Worm (Caenorhabditis elegans) whole organism, young adult: ENCODE data around the gene kat-1.

Source experiments
- B0019.2 ChIP-seq: fragments of 200-800 bp; sonication (Bioruptor generic); conservative IDR thresholded peaks from 2 replicates; pipeline ENCODE4 v1.3.6; 2022; ENCODE audit warnings: missing genetic modification reagents, missing genetic modification characterization, missing compliant biosample characterization
- B0261.1 ChIP-seq: sonication (generic microtip); optimal IDR thresholded peaks from 2 replicates; lab custom pipeline; 2016; ENCODE audit warnings: mild to moderate bottlenecking, missing genetic modification characterization, moderate library complexity, missing compliant biosample characterization
- C17E4.6 ChIP-seq: fragments of 200-800 bp; sonication (Bioruptor generic); IDR thresholded peaks from 2 replicates; pipeline ENCODE4 v1.3.6; 2022; ENCODE audit warnings: missing genetic modification reagents, missing genetic modification characterization, missing compliant biosample characterization
- D2030.7 ChIP-seq: fragments of 200-800 bp; sonication (Bioruptor generic); IDR thresholded peaks from 2 replicates; pipeline ENCODE4 v1.3.6; 2022; ENCODE audit warnings: missing genetic modification reagents, missing genetic modification characterization, missing compliant biosample characterization
- F33H1.4 ChIP-seq: fragments of 200-800 bp; sonication (Bioruptor generic); IDR thresholded peaks from 2 replicates; pipeline ENCODE4 v1.3.6; 2022; ENCODE audit warnings: missing genetic modification reagents, missing genetic modification characterization, missing compliant biosample characterization
- F37B4.10 ChIP-seq: fragments of 200-800 bp; sonication (Bioruptor generic); IDR thresholded peaks from 2 replicates; pipeline ENCODE4 v1.3.6; 2022; ENCODE audit warnings: missing genetic modification characterization, missing compliant biosample characterization
- F39B2.1 ChIP-seq: fragments of 200-800 bp; sonication (Bioruptor generic); IDR thresholded peaks from 2 replicates; pipeline ENCODE4 v1.3.6; 2022; ENCODE audit warnings: missing genetic modification reagents, missing genetic modification characterization, missing compliant biosample characterization
- F49E8.2 ChIP-seq: sonication (generic microtip); optimal IDR thresholded peaks from 3 replicates; lab custom pipeline; 2017; ENCODE audit warnings: missing genetic modification characterization, mild to moderate bottlenecking, missing compliant biosample characterization, antibody characterized with exemption, moderate library complexity; ENCODE audit not compliant: insufficient read depth
- Y53F4B.3 ChIP-seq: fragments of 200-800 bp; sonication (Bioruptor generic); IDR thresholded peaks from 2 replicates; pipeline ENCODE4 v1.3.6; 2022; ENCODE audit warnings: missing genetic modification reagents, missing genetic modification characterization, missing compliant biosample characterization
- Y53G8AR.9 ChIP-seq: fragments of 200-800 bp; sonication (Bioruptor generic); conservative IDR thresholded peaks from 2 replicates; pipeline ENCODE4 v1.3.6; 2022; ENCODE audit warnings: missing genetic modification reagents, missing genetic modification characterization, missing compliant biosample characterization
- Y79H2A.3 ChIP-seq: fragments of 200-800 bp; sonication (Bioruptor generic); conservative IDR thresholded peaks from 2 replicates; pipeline ENCODE4 v1.3.6; 2022; ENCODE audit warnings: missing genetic modification reagents, missing genetic modification characterization, missing compliant biosample characterization
- Y95B8A.8 ChIP-seq: fragments of 200-800 bp; sonication (Bioruptor generic); IDR thresholded peaks from 2 replicates; pipeline ENCODE4 v1.3.6; 2022; ENCODE audit warnings: missing genetic modification reagents, missing genetic modification characterization, missing compliant biosample characterization
- aptf-3 ChIP-seq: fragments of 200-800 bp; sonication (Bioruptor generic); IDR thresholded peaks from 2 replicates; pipeline ENCODE4 v1.3.6; 2022; ENCODE audit warnings: missing genetic modification characterization, missing compliant biosample characterization
- attf-3 ChIP-seq: fragments of 200-800 bp; sonication (Bioruptor generic); conservative IDR thresholded peaks from 2 replicates; pipeline ENCODE4 v1.3.6; 2022; ENCODE audit warnings: missing genetic modification reagents, missing genetic modification characterization, missing compliant biosample characterization
- attf-6 ChIP-seq: fragments of 200-800 bp; sonication (Bioruptor generic); IDR thresholded peaks from 2 replicates; pipeline ENCODE4 v1.3.6; 2022; ENCODE audit warnings: missing genetic modification reagents, missing genetic modification characterization, missing compliant biosample characterization
- bed-2 ChIP-seq: fragments of 200-800 bp; sonication (Bioruptor generic); IDR thresholded peaks from 2 replicates; pipeline ENCODE4 v1.3.6; 2022; ENCODE audit warnings: missing genetic modification reagents, missing genetic modification characterization, missing compliant biosample characterization
- cebp-2 ChIP-seq: fragments of 200-800 bp; sonication (Bioruptor generic); IDR thresholded peaks from 2 replicates; pipeline ENCODE4 v1.3.6; 2022; ENCODE audit warnings: missing genetic modification characterization, missing compliant biosample characterization
- ceh-100 ChIP-seq: fragments of 200-800 bp; sonication (Bioruptor generic); IDR thresholded peaks from 2 replicates; pipeline ENCODE4 v1.3.6; 2022; ENCODE audit warnings: missing genetic modification reagents, missing genetic modification characterization, missing compliant biosample characterization
- ceh-40 ChIP-seq: fragments of 200-800 bp; sonication (Bioruptor generic); IDR thresholded peaks from 2 replicates; pipeline ENCODE4 v1.3.6; 2022; ENCODE audit warnings: missing genetic modification characterization, missing compliant biosample characterization
- ceh-91 ChIP-seq: fragments of 200-800 bp; sonication (Bioruptor generic); IDR thresholded peaks from 2 replicates; pipeline ENCODE4 v1.3.6; 2022; ENCODE audit warnings: missing genetic modification reagents, missing genetic modification characterization, missing compliant biosample characterization
- dox-1 ChIP-seq: fragments of 200-800 bp; sonication (Bioruptor generic); IDR thresholded peaks from 2 replicates; pipeline ENCODE4 v1.3.6; 2022; ENCODE audit warnings: missing genetic modification reagents, missing genetic modification characterization, missing compliant biosample characterization
- dpl-1 ChIP-seq: fragments of 150-350 bp; optimal IDR thresholded peaks from 2 replicates; lab custom pipeline; 2014; ENCODE audit warnings: missing biosample characterization, missing genetic modification reagents, missing genetic modification characterization
- egl-44 ChIP-seq: fragments of 200-800 bp; sonication (Bioruptor generic); IDR thresholded peaks from 2 replicates; pipeline ENCODE4 v1.3.6; 2022; ENCODE audit warnings: missing genetic modification reagents, missing genetic modification characterization, missing compliant biosample characterization
- ekl-4 ChIP-seq: fragments of 200-800 bp; sonication (Bioruptor generic); IDR thresholded peaks from 2 replicates; pipeline ENCODE4 v1.3.6; 2022; ENCODE audit warnings: missing genetic modification reagents, missing genetic modification characterization, missing compliant biosample characterization
- hmg-1.2 ChIP-seq: fragments of 200-800 bp; sonication (Bioruptor generic); IDR thresholded peaks from 2 replicates; pipeline ENCODE4 v1.3.6; 2022; ENCODE audit warnings: missing genetic modification reagents, missing genetic modification characterization, missing compliant biosample characterization
- hsf-1 ChIP-seq: fragments of 200-800 bp; sonication (Bioruptor generic); IDR thresholded peaks from 2 replicates; pipeline ENCODE4 v1.3.6; 2022; ENCODE audit warnings: missing genetic modification reagents, missing genetic modification characterization, missing compliant biosample characterization
- let-607 ChIP-seq, 2 experiments: fragments of 200-800 bp in 1 of 2; sonication (Bioruptor generic) in 1 of 2; sonication (generic microtip) in 1 of 2; optimal IDR thresholded peaks; 2 replicates each; lab custom pipeline; 2016 to 2018; ENCODE audit warnings: mild to moderate bottlenecking in 2 of 2, missing compliant biosample characterization in 2 of 2, missing genetic modification characterization in 2 of 2, moderate library complexity in 2 of 2, missing genotype in 1 of 2
- lin-40 ChIP-seq: sonication (generic microtip); optimal IDR thresholded peaks from 2 replicates; lab custom pipeline; 2016; ENCODE audit warnings: missing genetic modification characterization, mild to moderate bottlenecking, missing compliant biosample characterization, missing genotype, missing genetic modification reagents
- lin-54 ChIP-seq: fragments of 200-800 bp; sonication (Bioruptor generic); optimal IDR thresholded peaks from 2 replicates; lab custom pipeline; 2018; ENCODE audit warnings: mild to moderate bottlenecking, missing genetic modification characterization, missing compliant biosample characterization
- madf-3 ChIP-seq: fragments of 200-800 bp; sonication (Bioruptor generic); IDR thresholded peaks from 2 replicates; pipeline ENCODE4 v1.3.6; 2022; ENCODE audit warnings: missing genetic modification reagents, missing genetic modification characterization, missing compliant biosample characterization
- madf-6 ChIP-seq: fragments of 200-800 bp; sonication (Bioruptor generic); IDR thresholded peaks from 2 replicates; pipeline ENCODE4 v1.3.6; 2022; ENCODE audit warnings: missing genetic modification reagents, missing genetic modification characterization, missing compliant biosample characterization
- madf-8 ChIP-seq: fragments of 200-800 bp; sonication (Bioruptor generic); conservative IDR thresholded peaks from 2 replicates; pipeline ENCODE4 v1.3.6; 2022; ENCODE audit warnings: missing genetic modification reagents, missing genetic modification characterization, missing compliant biosample characterization
- mcd-1 ChIP-seq: fragments of 200-800 bp; sonication (Bioruptor generic); IDR thresholded peaks from 2 replicates; pipeline ENCODE4 v1.3.6; 2022; ENCODE audit warnings: missing genetic modification reagents, missing genetic modification characterization, missing compliant biosample characterization
- nfyb-1 ChIP-seq: fragments of 200-800 bp; sonication (Bioruptor generic); IDR thresholded peaks from 2 replicates; pipeline ENCODE4 v1.3.6; 2022; ENCODE audit warnings: missing genetic modification reagents, missing genetic modification characterization, missing compliant biosample characterization
- pbrm-1 ChIP-seq: fragments of 200-800 bp; sonication (Bioruptor generic); IDR thresholded peaks from 2 replicates; pipeline ENCODE4 v1.3.6; 2022; ENCODE audit warnings: missing genetic modification reagents, missing genetic modification characterization, missing compliant biosample characterization
- rcor-1 ChIP-seq: fragments of 200-800 bp; sonication (Bioruptor generic); IDR thresholded peaks from 2 replicates; pipeline ENCODE4 v1.3.6; 2022; ENCODE audit warnings: missing genetic modification reagents, missing genetic modification characterization, missing compliant biosample characterization
- rec-8 ChIP-seq, 2 experiments: sonication (generic microtip); optimal IDR thresholded peaks; 2 replicates each; lab custom pipeline; 2016; ENCODE audit warnings: mild to moderate bottlenecking in 2 of 2, missing genetic modification characterization in 2 of 2, missing genetic modification reagents in 2 of 2, missing genotype in 2 of 2, missing biosample characterization in 1 of 2, missing compliant biosample characterization in 1 of 2, moderate library complexity in 1 of 2
- sea-2 ChIP-seq: fragments of 200-800 bp; sonication (Bioruptor generic); IDR thresholded peaks from 2 replicates; pipeline ENCODE4 v1.3.6; 2022; ENCODE audit warnings: missing genetic modification characterization, missing compliant biosample characterization
- tbp1 ChIP-seq: fragments of 200-800 bp; sonication (Bioruptor generic); optimal IDR thresholded peaks from 2 replicates; lab custom pipeline; 2018; ENCODE audit warnings: mild to moderate bottlenecking, missing genetic modification characterization, missing compliant biosample characterization
- tlf-1 ChIP-seq: fragments of 200-800 bp; sonication (Bioruptor generic); optimal IDR thresholded peaks from 2 replicates; lab custom pipeline; 2018; ENCODE audit warnings: mild to moderate bottlenecking, missing genetic modification characterization, missing compliant biosample characterization
- ztf-18 ChIP-seq: sonication (generic microtip); optimal IDR thresholded peaks from 2 replicates; lab custom pipeline; 2016; ENCODE audit warnings: missing genotype, mild to moderate bottlenecking, missing genetic modification characterization, missing compliant biosample characterization
- ztf-25 ChIP-seq: fragments of 200-800 bp; sonication (Bioruptor generic); IDR thresholded peaks from 2 replicates; pipeline ENCODE4 v1.3.6; 2022; ENCODE audit warnings: missing genetic modification reagents, missing genetic modification characterization, missing compliant biosample characterization
- ztf-26 ChIP-seq: sonication (generic microtip); optimal IDR thresholded peaks from 2 replicates; lab custom pipeline; 2017; ENCODE audit warnings: missing genetic modification characterization, missing compliant biosample characterization

kat-1 gene

ce11 chrII:7037659-7038342, 35.8 kb upstream of the kat-1 start, which contains the start of gene cin-4 (continued):
- TF ChIP-seq F49E8.2 (tag; lab: Kevin White, UChicago) (peak; percentile 49), tlf-1 (GFP tag; lab: Kevin White, UChicago) (peak; percentile 47), madf-6 (GFP tag; lab: Robert Waterston, UW) (peak; percentile 93), lin-40 (tag; lab: Kevin White, UChicago) (no peak), ceh-91 (GFP tag; lab: Robert Waterston, UW) (peak; percentile 92), dpl-1 (peak; percentile 76), rcor-1 (peak; percentile 48; the same call in 1 of the 2 replicates), let-607 (tag; optimal IDR thresholded peaks at IDR 0.05; lab: Kevin White, UChicago) (no peak), lin-54 (peak; percentile 58), hsf-1 (GFP tag; lab: Robert Waterston, UW) (peak; percentile 90), ceh-40 (no peak), Y95B8A.8 (GFP tag; lab: Robert Waterston, UW) (0 out of 2 replicates have a peak, but pooled peaks have one; percentile 45), rec-8 (tag; optimal IDR thresholded peaks at IDR 0.05; lab: Kevin White, UChicago) (no peak), B0019.2 (peak; percentile 66; the same call in 1 of the 2 replicates), ztf-26 (tag; lab: Kevin White, UChicago) (no peak), F33H1.4 (GFP tag; lab: Robert Waterston, UW) (peak; percentile 91)
- TF ChIP-seq, all 124 proteins: peak for 24

- TF ChIP-seq aptf-3 (GFP tag; lab: Robert Waterston, UW) (0 out of 2 replicates have a peak, but pooled peaks have one; percentile 68), F39B2.1 (GFP tag; lab: Robert Waterston, UW) (0 out of 2 replicates have a peak, but pooled peaks have one; percentile 60), ekl-4 (peak; percentile 89), Y53G8AR.9 (GFP tag; lab: Robert Waterston, UW) (peak; percentile 73; the same call in 1 of the 2 replicates), F37B4.10 (0 out of 2 replicates have a peak, but pooled peaks have one; percentile 53), F33H1.4 (GFP tag; lab: Robert Waterston, UW) (peak; percentile 54), madf-3 (peak; percentile 78; the same call in 1 of the 2 replicates), egl-44 (peak; percentile 88), lin-54 (peak; percentile 8), attf-3 (GFP tag; lab: Robert Waterston, UW) (peak; percentile 46; the same call in 1 of the 2 replicates), C17E4.6 (GFP tag; lab: Robert Waterston, UW) (peak; percentile 75; the same call in 1 of the 2 replicates), Y95B8A.8 (GFP tag; lab: Robert Waterston, UW) (0 out of 2 replicates have a peak, but pooled peaks have one; percentile 45), Y79H2A.3 (0 out of 2 replicates have a peak, but pooled peaks have one; percentile 33), attf-6 (GFP tag; lab: Robert Waterston, UW) (peak; percentile 78), madf-8 (GFP tag; lab: Robert Waterston, UW) (peak; percentile 47), ceh-100 (GFP tag; lab: Robert Waterston, UW) (peak; percentile 66), D2030.7 (GFP tag; lab: Robert Waterston, UW) (peak; percentile 77), hsf-1 (GFP tag; lab: Robert Waterston, UW) (peak; percentile 56; the same call in 1 of the 2 replicates), pbrm-1 (GFP tag; lab: Robert Waterston, UW) (0 out of 2 replicates have a peak, but pooled peaks have one; percentile 23), hmg-1.2 (GFP tag; lab: Robert Waterston, UW) (peak; percentile 63), ceh-91 (GFP tag; lab: Robert Waterston, UW) (peak; percentile 52; the same call in 1 of the 2 replicates), dox-1 (peak; percentile 68), B0019.2 (peak; percentile 63; the same call in 1 of the 2 replicates), bed-2 (GFP tag; lab: Robert Waterston, UW) (0 out of 2 replicates have a peak, but pooled peaks have one; percentile 38), sea-2 (GFP tag; lab: Robert Waterston, UW) (peak; percentile 59; the same call in 1 of the 2 replicates), mcd-1 (GFP tag; lab: Robert Waterston, UW) (peak; percentile 69), B0261.1 (peak; percentile 54), ztf-18 (tag; lab: Kevin White, UChicago) (peak; percentile 4), nfyb-1 (GFP tag; lab: Robert Waterston, UW) (peak; percentile 75; the same call in 1 of the 2 replicates), cebp-2 (peak; percentile 94; the same call in 1 of the 2 replicates), Y53F4B.3 (GFP tag; lab: Robert Waterston, UW) (peak; percentile 33; the same call in 1 of the 2 replicates), tbp1 (GFP tag; lab: Kevin White, UChicago) (peak; percentile 81), ztf-25 (peak; percentile 85)
Measured at ce11 chrII:7042090-7042489, 31.5 kb upstream of the kat-1 start.
